Fruit fly (Drosophila melanogaster) whole organism, prepupa: ENCODE measurements around the gene Ankrd49.
A peak's percentile ranks its signal among the peaks of the same experiment; 100 is the strongest.

Experiments
- CG10631 ChIP-seq: fragments of 200-800 bp; sonication (Bioruptor generic); optimal IDR thresholded peaks from 2 replicates; lab custom pipeline; 2016; ENCODE audit warnings: missing biosample characterization, missing genetic modification characterization
- CG10669 ChIP-seq: fragments of 200-800 bp; sonication (Bioruptor generic); optimal IDR thresholded peaks from 3 replicates; lab custom pipeline; 2018; ENCODE audit warnings: missing biosample characterization, mild to moderate bottlenecking, missing genetic modification characterization, moderate library complexity
- CG11762 ChIP-seq: fragments of 200-800 bp; sonication (Bioruptor generic); optimal IDR thresholded peaks from 3 replicates; lab custom pipeline; 2016; ENCODE audit warnings: missing biosample characterization, missing genetic modification characterization; ENCODE audit not compliant: insufficient read depth
- CG11902 ChIP-seq: fragments of 200-800 bp; sonication (Bioruptor generic); optimal IDR thresholded peaks from 3 replicates; lab custom pipeline; 2016; ENCODE audit warnings: missing biosample characterization, missing genetic modification characterization
- CG15336 ChIP-seq: fragments of 200-800 bp; sonication (Bioruptor generic); IDR thresholded peaks from 2 replicates; pipeline ENCODE4 v1.3.6; 2022; ENCODE audit warnings: missing biosample characterization, missing genetic modification characterization
- CG1621 ChIP-seq: fragments of 200-800 bp; sonication (Bioruptor generic); optimal IDR thresholded peaks from 3 replicates; lab custom pipeline; 2018; ENCODE audit warnings: missing biosample characterization, mild to moderate bottlenecking, missing genetic modification characterization
- CG31627 ChIP-seq: fragments of 200-800 bp; sonication (Bioruptor generic); optimal IDR thresholded peaks from 3 replicates; lab custom pipeline; 2016; ENCODE audit warnings: missing biosample characterization, missing genetic modification characterization
- CG32006 ChIP-seq: fragments of 200-800 bp; sonication (Bioruptor generic); optimal IDR thresholded peaks from 3 replicates; lab custom pipeline; 2017; ENCODE audit warnings: missing biosample characterization, mild to moderate bottlenecking, missing genetic modification characterization
- CG34406 ChIP-seq: fragments of 200-800 bp; sonication (Bioruptor generic); optimal IDR thresholded peaks from 3 replicates; lab custom pipeline; 2016; ENCODE audit warnings: missing biosample characterization, missing genetic modification characterization
- CG3919 ChIP-seq: fragments of 200-800 bp; sonication (Bioruptor generic); optimal IDR thresholded peaks from 3 replicates; lab custom pipeline; 2016; ENCODE audit warnings: missing biosample characterization, missing genetic modification characterization
- CG6276 ChIP-seq: fragments of 200-800 bp; sonication (Bioruptor generic); optimal IDR thresholded peaks from 2 replicates; lab custom pipeline; 2017; ENCODE audit warnings: missing biosample characterization, mild to moderate bottlenecking, missing genetic modification characterization
- CG6792 ChIP-seq: fragments of 200-800 bp; sonication (Bioruptor generic); optimal IDR thresholded peaks from 3 replicates; lab custom pipeline; 2016; ENCODE audit warnings: missing biosample characterization, missing genetic modification characterization
- CG6808 ChIP-seq: fragments of 200-800 bp; sonication (Bioruptor generic); optimal IDR thresholded peaks from 3 replicates; lab custom pipeline; 2017; ENCODE audit warnings: missing biosample characterization, missing genetic modification characterization, mild to moderate bottlenecking, moderate library complexity, missing genetic modification reagents
- CG7368 ChIP-seq: fragments of 200-800 bp; sonication (Bioruptor generic); optimal IDR thresholded peaks from 3 replicates; lab custom pipeline; 2016; ENCODE audit warnings: missing biosample characterization, missing genetic modification characterization
- CG8319 ChIP-seq: fragments of 200-800 bp; sonication (Bioruptor generic); optimal IDR thresholded peaks from 3 replicates; lab custom pipeline; 2016; ENCODE audit warnings: missing biosample characterization, missing genetic modification characterization
- CG9139 ChIP-seq: fragments of 200-800 bp; sonication (Bioruptor generic); optimal IDR thresholded peaks from 3 replicates; lab custom pipeline; 2017; ENCODE audit warnings: missing biosample characterization, mild to moderate bottlenecking, missing genetic modification characterization
- Eip78C ChIP-seq: fragments of 200-800 bp; sonication (Bioruptor generic); peaks from one replicate; lab custom pipeline; 2016; ENCODE audit warnings: missing biosample characterization, missing genetic modification characterization
- Eip93F ChIP-seq: fragments of 200-800 bp; sonication (Bioruptor generic); optimal IDR thresholded peaks from 2 replicates; lab custom pipeline; 2016; ENCODE audit warnings: missing biosample characterization, mild to moderate bottlenecking, missing genetic modification characterization
- Ets21C ChIP-seq: fragments of 200-800 bp; sonication (Bioruptor generic); optimal IDR thresholded peaks from 3 replicates; lab custom pipeline; 2016; ENCODE audit warnings: missing biosample characterization, missing genetic modification characterization
- Ets96B ChIP-seq: fragments of 200-800 bp; optimal IDR thresholded peaks from 2 replicates; lab custom pipeline; 2019; ENCODE audit warnings: missing biosample characterization, mild to moderate bottlenecking, missing genetic modification characterization, moderate library complexity
- Hr38 ChIP-seq: sonication (Bioruptor generic); optimal IDR thresholded peaks from 2 replicates; lab custom pipeline; 2016; ENCODE audit warnings: missing biosample characterization, missing genetic modification characterization
- Hr39 ChIP-seq: fragments of 200-800 bp; sonication (Bioruptor generic); optimal IDR thresholded peaks from 2 replicates; lab custom pipeline; 2016; ENCODE audit warnings: missing biosample characterization, missing genetic modification characterization
- Hr4 ChIP-seq: fragments of 200-800 bp; sonication (Bioruptor generic); optimal IDR thresholded peaks from 3 replicates; lab custom pipeline; 2016; ENCODE audit warnings: missing biosample characterization, missing genetic modification characterization
- Lpt ChIP-seq: fragments of 200-800 bp; sonication (Bioruptor generic); optimal IDR thresholded peaks from 3 replicates; lab custom pipeline; 2016; ENCODE audit warnings: missing biosample characterization, missing genetic modification characterization
- Met ChIP-seq: fragments of 200-800 bp; sonication (Bioruptor generic); optimal IDR thresholded peaks from 3 replicates; lab custom pipeline; 2016; ENCODE audit warnings: missing biosample characterization, missing genetic modification characterization
- OdsH ChIP-seq: fragments of 200-800 bp; sonication (Bioruptor generic); optimal IDR thresholded peaks from 3 replicates; lab custom pipeline; 2016; ENCODE audit warnings: missing biosample characterization, missing genetic modification characterization
- Sox14 ChIP-seq: fragments of 200-800 bp; sonication (Bioruptor generic); optimal IDR thresholded peaks from 3 replicates; lab custom pipeline; 2016; ENCODE audit warnings: missing biosample characterization, missing genetic modification characterization
- Sox15 ChIP-seq: fragments of 200-800 bp; sonication (Bioruptor generic); optimal IDR thresholded peaks from 3 replicates; lab custom pipeline; 2016; ENCODE audit warnings: missing biosample characterization, missing genetic modification characterization
- achi ChIP-seq: fragments of 200-800 bp; sonication (Bioruptor generic); optimal IDR thresholded peaks from 3 replicates; lab custom pipeline; 2016; ENCODE audit warnings: missing biosample characterization, missing genetic modification characterization
- cyc ChIP-seq: fragments of 200-800 bp; sonication (Bioruptor generic); optimal IDR thresholded peaks from 3 replicates; lab custom pipeline; 2016; ENCODE audit warnings: missing biosample characterization, missing genetic modification characterization
- dac ChIP-seq: fragments of 200-800 bp; sonication (Bioruptor generic); optimal IDR thresholded peaks from 2 replicates; lab custom pipeline; 2017; ENCODE audit warnings: missing biosample characterization, mild to moderate bottlenecking, missing genetic modification characterization
- dsx ChIP-seq: fragments of 200-800 bp; optimal IDR thresholded peaks from 3 replicates; lab custom pipeline; 2019; ENCODE audit warnings: missing biosample characterization, mild to moderate bottlenecking, missing genetic modification characterization, moderate library complexity; ENCODE audit not compliant: poor library complexity, severe bottlenecking
- esn ChIP-seq: fragments of 200-800 bp; sonication (Bioruptor generic); optimal IDR thresholded peaks from 2 replicates; lab custom pipeline; 2016; ENCODE audit warnings: missing biosample characterization, mild to moderate bottlenecking, missing genetic modification characterization, moderate library complexity
- salr ChIP-seq, 2 experiments: fragments of 200-800 bp; sonication (Bioruptor generic); optimal IDR thresholded peaks; 3 replicates each; lab custom pipeline; 2016 to 2018; ENCODE audit warnings: missing biosample characterization in 2 of 2, missing genetic modification characterization in 2 of 2, mild to moderate bottlenecking in 1 of 2
- ss ChIP-seq, 2 experiments: fragments of 200-800 bp; sonication (Bioruptor generic); optimal IDR thresholded peaks; 2 replicates in 1 of 2; 3 replicates in 1 of 2; lab custom pipeline; 2017 to 2018; ENCODE audit warnings: mild to moderate bottlenecking in 2 of 2, missing biosample characterization in 2 of 2, missing genetic modification characterization in 2 of 2, moderate library complexity in 1 of 2
- vri ChIP-seq: fragments of 200-800 bp; sonication (Bioruptor generic); optimal IDR thresholded peaks from 3 replicates; lab custom pipeline; 2016; ENCODE audit warnings: missing biosample characterization, mild to moderate bottlenecking, missing genetic modification characterization

Gene Ankrd49

DNA sequence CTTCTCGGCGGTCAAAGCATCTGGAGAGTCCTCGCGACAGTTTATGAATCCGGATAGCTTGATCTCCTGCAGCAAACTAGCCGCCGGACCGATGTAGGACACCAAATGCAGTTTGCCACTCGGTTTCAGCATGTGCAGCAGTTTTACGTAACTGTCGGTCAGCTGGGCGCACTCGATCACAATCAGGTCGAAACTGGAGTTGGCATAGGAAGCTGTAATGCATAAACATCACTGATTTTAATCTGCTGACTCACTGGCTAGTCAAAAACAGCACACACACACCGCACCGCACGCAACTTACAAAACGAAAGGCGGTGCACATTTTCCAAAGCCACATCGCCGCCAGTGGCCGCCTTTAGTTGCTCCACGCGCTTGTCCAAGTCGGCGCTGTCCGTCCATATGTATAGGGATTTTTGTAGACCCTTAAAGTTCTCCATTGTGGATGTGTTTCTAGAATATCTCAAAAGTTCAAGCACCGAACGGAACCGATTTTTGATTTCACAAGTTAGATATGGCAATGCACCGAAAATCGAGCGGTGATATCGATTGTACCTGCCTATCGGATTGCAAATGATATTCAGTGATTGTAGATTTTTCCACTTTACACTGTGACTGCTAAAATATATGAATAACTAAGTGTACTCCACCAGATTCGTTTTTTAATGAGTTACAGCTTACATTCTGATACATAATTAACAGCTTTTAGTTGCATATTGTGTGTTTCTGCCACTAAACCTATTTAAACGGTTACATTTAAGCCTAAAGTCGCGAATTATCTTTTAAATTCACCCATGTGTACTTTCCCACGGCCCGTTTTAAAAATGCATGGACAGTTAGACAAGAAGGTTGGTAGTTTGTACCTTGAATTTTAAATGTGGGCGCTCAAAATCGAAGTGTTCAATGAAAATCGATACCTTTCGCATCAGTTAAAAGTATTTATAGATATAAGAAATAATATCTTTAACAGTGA lies 31.4 kb upstream of the Ankrd49 start, which contains the start of gene CIAPIN1:
TSS of gene CIAPIN1 (minus strand) at position 523 of the 970 bp plus-strand sequence.
- TF ChIP-seq Hr39 (GFP tag; lab: Kevin White, UChicago) (no peak), Eip78C (GFP tag; lab: Kevin White, UChicago) (peak; percentile 8)

DNA sequence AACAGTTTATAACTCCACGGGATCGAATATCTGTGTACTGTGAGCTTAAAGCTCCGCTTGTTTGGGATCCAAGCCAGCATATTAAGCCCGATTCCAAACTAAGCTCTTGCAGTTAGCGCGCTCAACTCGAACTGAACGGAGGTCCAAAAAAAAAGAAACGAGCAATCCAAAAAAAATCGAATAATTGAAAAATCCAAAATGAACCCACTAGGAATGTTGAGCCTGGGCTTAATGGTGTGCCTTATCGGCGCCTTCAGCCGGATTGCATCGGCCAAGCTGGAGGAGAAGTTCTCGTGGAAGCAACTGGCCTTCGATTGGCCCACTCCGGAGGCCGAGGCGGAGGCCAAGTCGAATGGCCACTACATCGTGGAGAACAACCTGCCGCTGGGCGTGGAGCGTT lies 28.1 kb upstream of the Ankrd49 start, which contains the start of gene yellow-c:
TSS of gene yellow-c (plus strand) at position 29 of the 400 bp plus-strand sequence.
- TF ChIP-seq ss (GFP tag; optimal IDR thresholded peaks at IDR 0.05; lab: Kevin White, UChicago) (no peak), CG8319 (no peak), Met (no peak), CG11902 (GFP tag; lab: Kevin White, UChicago) (no peak), dac (no peak)

DNA sequence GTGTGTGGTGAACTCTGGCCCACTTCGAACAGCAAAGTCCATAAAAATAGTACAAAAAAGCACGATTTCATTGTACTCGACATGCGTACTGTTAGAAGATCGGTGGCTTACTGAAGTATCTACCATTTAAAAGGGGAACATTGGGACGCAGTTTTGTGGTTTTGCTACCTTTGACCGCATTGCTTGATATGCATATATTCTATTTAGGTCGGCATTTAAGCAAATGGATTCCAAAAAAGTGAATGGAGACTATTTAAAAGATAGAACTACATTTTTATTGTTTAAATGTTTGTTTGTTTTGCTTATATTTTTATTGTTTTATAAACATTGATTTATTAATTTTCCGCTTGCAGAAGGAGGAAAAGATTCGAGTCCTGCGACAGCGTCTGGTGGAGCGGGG lies 24.4 kb upstream of the Ankrd49 start, which contains the start of gene CG31832:
TSS of gene CG31832 (minus strand) at position 101 of the 400 bp plus-strand sequence.
- TF ChIP-seq CG9139 (GFP tag; lab: Kevin White, UChicago) = no peak

DNA sequence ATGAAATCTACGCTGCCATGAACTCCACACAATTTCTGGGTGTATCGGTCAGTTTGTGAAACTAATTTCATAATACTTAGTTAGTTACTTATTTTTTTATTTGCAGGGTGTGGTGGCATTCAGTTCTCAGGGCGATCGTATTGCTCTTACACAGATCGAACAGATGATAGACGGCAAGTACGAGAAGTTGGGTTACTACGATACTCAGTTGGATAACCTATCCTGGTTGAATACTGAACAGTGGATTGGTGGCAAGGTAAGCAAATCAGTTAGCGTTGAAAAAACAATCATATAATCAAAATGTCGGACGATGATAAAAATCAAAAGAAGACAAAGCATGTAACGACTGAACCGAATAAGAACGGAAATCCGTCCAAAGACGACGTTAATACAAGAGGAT lies 19.4 kb upstream of the Ankrd49 start, which contains the start of gene CG33310:
TSS of gene CG33310 (plus strand) at position 301 of the 400 bp plus-strand sequence.
- TF ChIP-seq CG10669 = no peak
- no peak for TF ChIP-seq Hr4 (GFP tag; lab: Kevin White, UChicago)
- TF ChIP-seq esn (GFP tag; lab: Kevin White, UChicago) = no peak
- no peak for TF ChIP-seq CG6808 (GFP tag; lab: Kevin White, UChicago)
- TF ChIP-seq cyc (GFP tag; lab: Kevin White, UChicago) = no peak
- TF ChIP-seq dac = no peak
- TF ChIP-seq CG6276 (GFP tag; lab: Kevin White, UChicago) = no peak
- TF ChIP-seq Eip78C (GFP tag; lab: Kevin White, UChicago) = no peak
- TF ChIP-seq CG7368 (GFP tag; lab: Kevin White, UChicago) = no peak
- TF ChIP-seq CG1621 (tag; lab: Kevin White, UChicago) = no peak
- no peak for TF ChIP-seq CG15336 (GFP tag; lab: Robert Waterston, UW)
- no peak for TF ChIP-seq Hr38
- TF ChIP-seq CG34406 (GFP tag; lab: Kevin White, UChicago) = no peak
- TF ChIP-seq Sox15 (GFP tag; lab: Kevin White, UChicago) = no peak
- no peak for TF ChIP-seq Ets96B (tag; lab: Kevin White, UChicago)
- TF ChIP-seq CG11902 (GFP tag; lab: Kevin White, UChicago) = no peak
- TF ChIP-seq CG32006 (GFP tag; lab: Kevin White, UChicago) = no peak

DNA sequence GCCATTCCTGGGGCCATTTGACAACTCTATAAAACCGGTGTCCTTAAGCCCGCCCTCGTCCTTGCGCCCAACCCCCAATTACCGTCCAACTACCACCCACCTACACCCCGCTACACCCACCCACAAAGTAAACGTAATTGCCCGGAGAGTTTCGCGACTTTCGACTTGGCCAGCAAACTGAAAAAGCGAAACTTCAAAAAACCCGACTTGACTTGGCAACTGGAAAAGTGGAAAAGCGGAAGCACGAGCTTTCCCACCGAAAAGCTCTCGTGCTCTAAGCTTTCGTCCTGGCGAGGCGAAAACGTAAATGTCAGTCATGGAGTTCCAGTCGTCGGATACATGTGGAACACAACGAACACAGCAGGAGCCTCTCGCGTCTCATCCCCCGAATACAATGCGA lies 8.8 kb upstream of the Ankrd49 start, which contains the start of gene GABA-B-R1:
TSS of gene GABA-B-R1 (plus strand) at position 301 of the 400 bp plus-strand sequence.
- TF ChIP-seq CG1621 (tag; lab: Kevin White, UChicago) = no peak
- no peak for TF ChIP-seq dac
- TF ChIP-seq Sox14 = no peak
- TF ChIP-seq salr (GFP tag; optimal IDR thresholded peaks at IDR 0.05; lab: Kevin White, UChicago) = no peak
- TF ChIP-seq OdsH = no peak
- TF ChIP-seq achi (GFP tag; lab: Kevin White, UChicago) = no peak
- no peak for TF ChIP-seq CG6792 (GFP tag; lab: Kevin White, UChicago)
- no peak for TF ChIP-seq Ets21C (GFP tag; lab: Kevin White, UChicago)
- TF ChIP-seq CG15336 (GFP tag; lab: Robert Waterston, UW) = no peak
- TF ChIP-seq Lpt = no peak
- no peak for TF ChIP-seq CG31627
- TF ChIP-seq CG3919 (GFP tag; lab: Kevin White, UChicago) = no peak
- TF ChIP-seq vri (GFP tag; lab: Kevin White, UChicago) = no peak
- TF ChIP-seq dsx (GFP tag; lab: Kevin White, UChicago) = no peak
- no peak for TF ChIP-seq Eip93F (GFP tag; lab: Kevin White, UChicago)
- no peak for TF ChIP-seq CG10631 (GFP tag; lab: Kevin White, UChicago)
- no peak for TF ChIP-seq CG11762
- no peak for TF ChIP-seq Hr39 (GFP tag; lab: Kevin White, UChicago)
